Worm (Caenorhabditis elegans) whole organism, L1 larva: ENCODE data around the gene Y42H9B.3.

Experiments used
- C04F5.9 ChIP-seq: sonication (generic microtip); optimal IDR thresholded peaks from 2 replicates; lab custom pipeline; 2016; ENCODE audit warnings: missing genetic modification characterization, missing compliant biosample characterization
- C34B4.2 ChIP-seq: sonication (generic microtip); optimal IDR thresholded peaks from 2 replicates; lab custom pipeline; 2017; ENCODE audit warnings: mild to moderate bottlenecking, missing genetic modification characterization, missing compliant biosample characterization
- alr-1 ChIP-seq: fragments of 200-800 bp; sonication (Bioruptor generic); optimal IDR thresholded peaks from 2 replicates; lab custom pipeline; 2018; ENCODE audit warnings: borderline replicate concordance, mild to moderate bottlenecking, missing genetic modification characterization, missing compliant biosample characterization
- ama-1 ChIP-seq: fragments of 150-350 bp; optimal IDR thresholded peaks from 2 replicates; lab custom pipeline; 2014
- blmp-1 ChIP-seq: fragments of 150-350 bp; optimal IDR thresholded peaks from 2 replicates; lab custom pipeline; 2014; ENCODE audit warnings: missing biosample characterization, missing genetic modification characterization
- ceh-82 ChIP-seq, 3 experiments: fragments of 150-350 bp in 1 of 3; sonication (generic microtip) in 2 of 3; optimal IDR thresholded peaks; 2 replicates each; lab custom pipeline; 2014 to 2017; ENCODE audit warnings: missing biosample characterization in 3 of 3, missing genetic modification characterization in 3 of 3
- ceh-90 ChIP-seq: sonication (generic microtip); optimal IDR thresholded peaks from 2 replicates; lab custom pipeline; 2016; ENCODE audit warnings: missing genetic modification characterization, missing compliant biosample characterization
- ces-1 ChIP-seq: fragments of 150-350 bp; optimal IDR thresholded peaks from 2 replicates; lab custom pipeline; 2014; ENCODE audit warnings: missing biosample characterization, missing genetic modification reagents, missing genetic modification characterization
- dpl-1 ChIP-seq, 3 experiments: fragments of 150-350 bp in 2 of 3; sonication (generic microtip) in 1 of 3; optimal IDR thresholded peaks; 2 replicates each; lab custom pipeline; 2014 to 2017; ENCODE audit warnings: missing biosample characterization in 3 of 3, missing genetic modification characterization in 3 of 3, missing genetic modification reagents in 3 of 3
- dsc-1 ChIP-seq: sonication (generic microtip); optimal IDR thresholded peaks from 2 replicates; lab custom pipeline; 2016; ENCODE audit warnings: mild to moderate bottlenecking, missing genetic modification characterization, missing compliant biosample characterization
- efl-1 ChIP-seq, 4 experiments: fragments of 150-350 bp; optimal IDR thresholded peaks in 3 of 4; peaks in 1 of 4; 1 replicate in 1 of 4; 2 replicates in 3 of 4; lab custom pipeline; 2014; ENCODE audit warnings: missing biosample characterization in 2 of 4, missing genetic modification characterization in 2 of 4, missing genetic modification reagents in 2 of 4
- efl-3 ChIP-seq: fragments of 200-800 bp; sonication (Bioruptor generic); optimal IDR thresholded peaks from 2 replicates; lab custom pipeline; 2018; ENCODE audit warnings: mild to moderate bottlenecking, missing genetic modification characterization, missing compliant biosample characterization
- egl-27 ChIP-seq, 2 experiments: fragments of 150-350 bp in 1 of 2; sonication (generic microtip); optimal IDR thresholded peaks; 3 replicates each; lab custom pipeline; 2017 to 2018; ENCODE audit warnings: missing biosample characterization in 2 of 2, missing genetic modification characterization in 2 of 2, missing genetic modification reagents in 2 of 2
- elt-2 ChIP-seq: sonication (generic microtip); optimal IDR thresholded peaks from 2 replicates; lab custom pipeline; 2016; ENCODE audit warnings: missing genetic modification characterization, mild to moderate bottlenecking, inconsistent platforms, missing compliant biosample characterization, missing genetic modification reagents
- elt-3 ChIP-seq, 6 experiments: fragments of 150-350 bp in 1 of 6; sonication (generic microtip); optimal IDR thresholded peaks; 2 replicates each; lab custom pipeline; 2017 to 2018; ENCODE audit warnings: missing biosample characterization in 6 of 6, missing genetic modification characterization in 6 of 6, inconsistent platforms in 1 of 6
- fkh-4 ChIP-seq: sonication (generic microtip); optimal IDR thresholded peaks from 2 replicates; lab custom pipeline; 2016; ENCODE audit warnings: missing compliant biosample characterization, missing genetic modification characterization, borderline replicate concordance
- fkh-8 ChIP-seq: sonication (generic microtip); optimal IDR thresholded peaks from 2 replicates; lab custom pipeline; 2016; ENCODE audit warnings: mild to moderate bottlenecking, missing genetic modification characterization, missing compliant biosample characterization
- fos-1 ChIP-seq: fragments of 150-350 bp; optimal IDR thresholded peaks from 2 replicates; lab custom pipeline; 2014; ENCODE audit warnings: missing biosample characterization, missing genetic modification characterization
- grh-1 ChIP-seq: fragments of 200-800 bp; sonication (Bioruptor generic); IDR thresholded peaks from 2 replicates; pipeline ENCODE4 v1.3.6; 2022; ENCODE audit warnings: missing genetic modification reagents, missing genetic modification characterization, missing compliant biosample characterization
- hlh-17 ChIP-seq: fragments of 200-800 bp; sonication (Bioruptor generic); optimal IDR thresholded peaks from 2 replicates; lab custom pipeline; 2018; ENCODE audit warnings: missing genetic modification characterization, mild to moderate bottlenecking, missing compliant biosample characterization, moderate library complexity, borderline replicate concordance
- hlh-4 ChIP-seq: sonication (generic microtip); optimal IDR thresholded peaks from 2 replicates; lab custom pipeline; 2016; ENCODE audit warnings: mild to moderate bottlenecking, missing genetic modification characterization, missing compliant biosample characterization
- irx-1 ChIP-seq: sonication (generic microtip); optimal IDR thresholded peaks from 2 replicates; lab custom pipeline; 2016; ENCODE audit warnings: missing genetic modification characterization, missing compliant biosample characterization
- isw-1 ChIP-seq: fragments of 200-800 bp; sonication (Bioruptor generic); IDR thresholded peaks from 2 replicates; pipeline ENCODE4 v1.3.6; 2022; ENCODE audit warnings: missing genetic modification characterization, missing compliant biosample characterization
- lin-13 ChIP-seq: fragments of 150-350 bp; optimal IDR thresholded peaks from 2 replicates; lab custom pipeline; 2014; ENCODE audit warnings: missing biosample characterization, missing genetic modification reagents, missing genetic modification characterization
- lir-3 ChIP-seq: sonication (generic microtip); optimal IDR thresholded peaks from 2 replicates; lab custom pipeline; 2016; ENCODE audit warnings: mild to moderate bottlenecking, missing genetic modification characterization, moderate library complexity, missing compliant biosample characterization; ENCODE audit not compliant: poor library complexity
- lsy-2 ChIP-seq, 2 experiments: fragments of 150-350 bp; optimal IDR thresholded peaks; 2 replicates each; lab custom pipeline; 2014; ENCODE audit warnings: missing biosample characterization in 2 of 2, missing genetic modification characterization in 2 of 2
- mab-9 ChIP-seq: fragments of 200-800 bp; sonication (Bioruptor generic); IDR thresholded peaks from 2 replicates; pipeline ENCODE4 v1.3.6; 2022; ENCODE audit warnings: missing genetic modification reagents, missing genetic modification characterization, missing compliant biosample characterization
- mdl-1 ChIP-seq, 2 experiments: fragments of 150-350 bp; optimal IDR thresholded peaks; 2 replicates each; lab custom pipeline; 2014 to 2017; ENCODE audit warnings: missing biosample characterization in 2 of 2, missing genetic modification characterization in 2 of 2, inconsistent platforms in 1 of 2
- mep-1 ChIP-seq: fragments of 150-350 bp; optimal IDR thresholded peaks from 2 replicates; lab custom pipeline; 2014; ENCODE audit warnings: missing biosample characterization, missing genetic modification characterization
- nhr-11 ChIP-seq: fragments of 150-350 bp; optimal IDR thresholded peaks from 2 replicates; lab custom pipeline; 2014; ENCODE audit warnings: missing biosample characterization, missing genetic modification characterization
- nhr-12 ChIP-seq: sonication (generic microtip); optimal IDR thresholded peaks from 2 replicates; lab custom pipeline; 2017; ENCODE audit warnings: missing biosample characterization, missing genetic modification characterization
- nhr-28 ChIP-seq: fragments of 150-350 bp; optimal IDR thresholded peaks from 2 replicates; lab custom pipeline; 2014; ENCODE audit warnings: missing biosample characterization, missing genetic modification characterization
- nhr-47 ChIP-seq: sonication (generic microtip); optimal IDR thresholded peaks from 2 replicates; lab custom pipeline; 2016; ENCODE audit warnings: mild to moderate bottlenecking, missing genetic modification characterization, moderate library complexity, missing compliant biosample characterization
- nhr-71 ChIP-seq: sonication (generic microtip); optimal IDR thresholded peaks from 2 replicates; lab custom pipeline; 2016; ENCODE audit warnings: mild to moderate bottlenecking, missing genetic modification characterization, moderate library complexity, missing compliant biosample characterization
- pax-3 ChIP-seq: fragments of 200-800 bp; sonication (Bioruptor generic); optimal IDR thresholded peaks from 2 replicates; lab custom pipeline; 2018; ENCODE audit warnings: mild to moderate bottlenecking, missing genetic modification characterization, moderate library complexity, missing compliant biosample characterization
- snpc-4 ChIP-seq: fragments of 150-350 bp; optimal IDR thresholded peaks from 2 replicates; lab custom pipeline; 2014; ENCODE audit warnings: missing biosample characterization, missing genetic modification characterization
- snu-23 ChIP-seq: sonication (generic microtip); optimal IDR thresholded peaks from 2 replicates; lab custom pipeline; 2016; ENCODE audit warnings: missing genetic modification characterization, missing compliant biosample characterization
- sox-4 ChIP-seq: sonication (generic microtip); optimal IDR thresholded peaks from 2 replicates; lab custom pipeline; 2016; ENCODE audit warnings: missing genetic modification characterization, missing compliant biosample characterization
- sptf-1 ChIP-seq: fragments of 150-350 bp; optimal IDR thresholded peaks from 2 replicates; lab custom pipeline; 2014; ENCODE audit warnings: missing biosample characterization, missing genetic modification characterization
- sup-37 ChIP-seq: fragments of 200-800 bp; sonication (Bioruptor generic); optimal IDR thresholded peaks from 2 replicates; lab custom pipeline; 2018; ENCODE audit warnings: mild to moderate bottlenecking, missing genetic modification characterization, missing compliant biosample characterization
- tbx-2 ChIP-seq: sonication (generic microtip); optimal IDR thresholded peaks from 2 replicates; lab custom pipeline; 2016; ENCODE audit warnings: missing genetic modification characterization, missing compliant biosample characterization
- unc-86 ChIP-seq: sonication (generic microtip); optimal IDR thresholded peaks from 2 replicates; lab custom pipeline; 2016; ENCODE audit warnings: missing genetic modification characterization, missing compliant biosample characterization
- unc-98 ChIP-seq: fragments of 200-800 bp; sonication (Bioruptor generic); IDR thresholded peaks from 2 replicates; pipeline ENCODE4 v1.3.6; 2022; ENCODE audit warnings: missing genetic modification characterization, missing compliant biosample characterization
- xbp-1 ChIP-seq: sonication (generic microtip); optimal IDR thresholded peaks from 2 replicates; lab custom pipeline; 2016; ENCODE audit warnings: missing genetic modification characterization, missing compliant biosample characterization
- zag-1 ChIP-seq: fragments of 150-350 bp; optimal IDR thresholded peaks from 2 replicates; lab custom pipeline; 2014; ENCODE audit warnings: missing biosample characterization, missing genetic modification characterization
- ztf-11 ChIP-seq, 2 experiments: sonication (generic microtip); optimal IDR thresholded peaks; 2 replicates each; lab custom pipeline; 2016 to 2017; ENCODE audit warnings: missing genetic modification characterization in 2 of 2, missing biosample characterization in 1 of 2, missing compliant biosample characterization in 1 of 2
- ztf-4 ChIP-seq: fragments of 150-350 bp; optimal IDR thresholded peaks from 2 replicates; lab custom pipeline; 2014; ENCODE audit warnings: missing biosample characterization, missing genetic modification characterization

Y42H9B.3 gene

DNA sequence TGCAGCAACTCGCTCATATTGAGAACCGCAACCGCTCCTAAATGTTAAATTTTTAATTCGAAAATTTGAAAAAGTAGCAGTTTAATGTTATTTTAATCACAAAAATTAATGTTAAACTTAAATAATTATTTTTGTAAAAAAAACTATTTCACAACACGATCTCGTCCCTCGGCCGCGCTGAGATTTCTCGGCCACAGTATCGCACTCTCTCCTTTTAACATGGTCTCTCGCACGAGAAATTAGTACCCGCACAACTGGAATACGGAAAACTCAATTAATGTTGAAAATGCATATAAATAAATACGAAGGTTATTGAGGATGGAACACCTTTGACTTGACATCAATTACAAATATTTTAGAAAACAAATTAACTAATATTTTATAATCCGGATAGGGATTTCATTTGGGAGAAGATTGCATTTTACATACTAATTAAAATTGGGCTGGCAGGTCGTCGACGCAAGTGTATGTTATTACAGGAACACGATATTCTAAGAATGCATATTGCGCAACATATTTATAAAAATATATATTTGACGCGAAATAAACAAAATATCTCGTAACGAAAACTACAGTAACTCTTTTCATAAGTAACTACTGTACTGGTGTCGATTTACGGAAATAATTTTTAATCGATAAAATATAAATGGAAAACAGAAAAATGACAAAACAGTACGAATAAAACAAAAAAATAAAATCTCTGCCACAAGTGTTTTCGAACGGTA lies 7.7 kb upstream of the Y42H9B.3 start, which contains the start of gene dnc-4 (continued):
- TF ChIP-seq hlh-4, result no peak
- TF ChIP-seq dsc-1 (tag; lab: Kevin White, UChicago), result no peak
- no peak for TF ChIP-seq fos-1 (tag; lab: Kevin White, UChicago)
- no peak for TF ChIP-seq pax-3 (tag; lab: Kevin White, UChicago)
- TF ChIP-seq blmp-1, result peak; percentile 3
- TF ChIP-seq elt-3 (tag; optimal IDR thresholded peaks at IDR 0.05; lab: Kevin White, UChicago), result no peak
- TF ChIP-seq ceh-90 (tag; lab: Kevin White, UChicago), result peak; percentile 69
- TF ChIP-seq elt-2 (tag; lab: Kevin White, UChicago), result no peak
- no peak for TF ChIP-seq fkh-8 (tag; lab: Kevin White, UChicago)
- no peak; the same call in 1 of the 2 replicates for TF ChIP-seq isw-1 (GFP tag; lab: Robert Waterston, UW)
- TF ChIP-seq nhr-28 (tag; lab: Kevin White, UChicago), result no peak
- peak; percentile 33 for TF ChIP-seq nhr-71
- TF ChIP-seq grh-1 (GFP tag; lab: Robert Waterston, UW), result no peak
- no peak for TF ChIP-seq unc-98 (GFP tag; lab: Robert Waterston, UW)
- TF ChIP-seq mep-1 (tag; lab: Kevin White, UChicago), result peak; percentile 71
- TF ChIP-seq C04F5.9 (tag; lab: Kevin White, UChicago), result no peak
- no peak for TF ChIP-seq xbp-1 (tag; lab: Kevin White, UChicago)
- TF ChIP-seq lin-13, result no peak
- TF ChIP-seq dpl-1 (GFP tag; optimal IDR thresholded peaks at IDR 0.05; lab: Kevin White, UChicago), result peak in 1 of 3 experiments; percentile 39
- peak; percentile 8 to 36 for TF ChIP-seq efl-1 (optimal IDR thresholded peaks at IDR 0.05; lab: Kevin White, UChicago)
- TF ChIP-seq efl-1 (GFP tag; optimal IDR thresholded peaks at IDR 0.05 in 1 of 2; lab: Kevin White, UChicago), result peak in 1 of 2 experiments; percentile 36
- TF ChIP-seq nhr-47, result peak; percentile 24
- no peak for TF ChIP-seq hlh-17 (GFP tag; lab: Kevin White, UChicago)
- TF ChIP-seq mab-9, result no peak
- TF ChIP-seq C34B4.2 (tag; lab: Kevin White, UChicago), result no peak
- TF ChIP-seq unc-86 (tag; lab: Kevin White, UChicago), result no peak
- peak in 1 of 3 experiments; percentile 39 for TF ChIP-seq ceh-82 (tag; optimal IDR thresholded peaks at IDR 0.05; lab: Kevin White, UChicago)
- no peak for TF ChIP-seq nhr-11
- TF ChIP-seq sup-37, result no peak
- no peak for TF ChIP-seq ztf-4 (tag; lab: Kevin White, UChicago)
- TF ChIP-seq snpc-4 (tag; lab: Kevin White, UChicago), result no peak
- TF ChIP-seq alr-1, result no peak
- TF ChIP-seq snu-23 (GFP tag; lab: Kevin White, UChicago), result peak; percentile 20
- TF ChIP-seq zag-1 (tag; lab: Kevin White, UChicago), result no peak
- no peak for TF ChIP-seq egl-27 (tag; optimal IDR thresholded peaks at IDR 0.05; lab: Kevin White, UChicago)
- no peak for TF ChIP-seq efl-3
- no peak for TF ChIP-seq ztf-11 (tag; optimal IDR thresholded peaks at IDR 0.05; lab: Kevin White, UChicago)
- no peak for TF ChIP-seq sptf-1 (tag; lab: Kevin White, UChicago)
- peak; percentile 71 for TF ChIP-seq lir-3 (tag; lab: Kevin White, UChicago)
- TF ChIP-seq irx-1 (tag; lab: Kevin White, UChicago), result peak; percentile 24

DNA sequence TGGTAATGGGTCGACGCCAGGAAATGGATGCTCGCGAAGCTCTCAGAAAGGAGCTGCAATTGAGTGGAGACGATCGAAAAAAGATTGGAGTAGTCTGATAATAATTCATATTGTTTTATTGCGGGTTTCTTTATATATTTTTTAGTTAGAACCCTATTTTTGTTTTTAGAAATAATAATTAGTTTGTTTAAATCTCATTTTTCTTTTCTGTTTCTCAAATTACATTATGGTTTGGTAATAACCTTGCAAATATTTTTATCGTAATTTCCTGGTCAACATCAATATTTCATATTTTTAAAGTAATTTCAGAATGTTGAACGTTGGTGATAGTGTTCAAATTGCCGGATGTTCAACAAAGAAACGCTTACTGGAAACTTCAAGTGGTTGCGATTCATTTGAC lies 4.5 kb upstream of the Y42H9B.3 start, which contains the start of gene elpc-4:
Gene elpc-4, plus strand, starts transcription at position 301 of the 400 bp plus-strand sequence.
- TF ChIP-seq lsy-2 (tag; optimal IDR thresholded peaks at IDR 0.05; lab: Kevin White, UChicago) (no peak), nhr-12 (tag; lab: Kevin White, UChicago) (no peak), ama-1 (lab: Kevin White, UChicago) (no peak), nhr-28 (tag; lab: Kevin White, UChicago) (no peak), fkh-4 (tag; lab: Kevin White, UChicago) (no peak), tbx-2 (no peak), sox-4 (no peak), mdl-1 (tag; optimal IDR thresholded peaks at IDR 0.05; lab: Kevin White, UChicago) (no peak), efl-1 (optimal IDR thresholded peaks at IDR 0.05; lab: Kevin White, UChicago) (no peak), efl-1 (GFP tag; optimal IDR thresholded peaks at IDR 0.05 in 1 of 2; lab: Kevin White, UChicago) (no peak), mab-9 (no peak), ces-1 (GFP tag; lab: Kevin White, UChicago) (no peak), lir-3 (tag; lab: Kevin White, UChicago) (no peak)
- TF ChIP-seq, all 84 proteins: peak for 0
